Fruit fly (Drosophila melanogaster) whole organism, embryonic: ENCODE results near the gene Flad1.

Source experiments
- Bdp1 ChIP-seq: fragments of 200-800 bp; sonication (Bioruptor generic); optimal IDR thresholded peaks from 3 replicates; lab custom pipeline; 2016; ENCODE audit warnings: missing biosample characterization, missing genetic modification characterization
- CG10462 ChIP-seq: fragments of 200-800 bp; sonication (Bioruptor generic); optimal IDR thresholded peaks from 2 replicates; lab custom pipeline; 2016; ENCODE audit warnings: missing biosample characterization, missing genetic modification characterization
- CG11695 ChIP-seq: fragments of 200-800 bp; sonication (Bioruptor generic); IDR thresholded peaks from 3 replicates; pipeline ENCODE4 v1.3.6; 2022; ENCODE audit warnings: missing biosample characterization, missing genetic modification characterization
- CG12071 ChIP-seq: fragments of 200-800 bp; sonication (Bioruptor generic); optimal IDR thresholded peaks from 3 replicates; lab custom pipeline; 2018; ENCODE audit warnings: missing biosample characterization, mild to moderate bottlenecking, missing genetic modification characterization
- CG12219 ChIP-seq: fragments of 200-800 bp; sonication (Bioruptor generic); optimal IDR thresholded peaks from 3 replicates; lab custom pipeline; 2018; ENCODE audit warnings: missing biosample characterization, mild to moderate bottlenecking, missing genetic modification characterization
- CG12769 ChIP-seq: fragments of 200-800 bp; sonication (Bioruptor generic); optimal IDR thresholded peaks from 2 replicates; lab custom pipeline; 2019; ENCODE audit warnings: missing biosample characterization, mild to moderate bottlenecking, missing genetic modification characterization, moderate library complexity
- CG13123 ChIP-seq: fragments of 200-800 bp; sonication (Bioruptor generic); optimal IDR thresholded peaks from 2 replicates; lab custom pipeline; 2016; ENCODE audit warnings: missing biosample characterization, missing genetic modification characterization
- CG13775 ChIP-seq: fragments of 200-800 bp; sonication (Bioruptor generic); optimal IDR thresholded peaks from 3 replicates; lab custom pipeline; 2017; ENCODE audit warnings: missing biosample characterization, mild to moderate bottlenecking, missing genetic modification characterization
- CG16779 ChIP-seq: fragments of 200-800 bp; sonication (Bioruptor generic); IDR thresholded peaks from 2 replicates; pipeline ENCODE4 v1.3.6; 2022; ENCODE audit warnings: missing biosample characterization, missing genetic modification characterization
- CG17328 ChIP-seq: fragments of 200-800 bp; sonication (Bioruptor generic); IDR thresholded peaks from 2 replicates; pipeline ENCODE4 v1.3.6; 2022; ENCODE audit warnings: missing biosample characterization, missing genetic modification characterization
- CG30403 ChIP-seq: fragments of 200-800 bp; sonication (Bioruptor generic); optimal IDR thresholded peaks from 3 replicates; lab custom pipeline; 2016; ENCODE audit warnings: missing biosample characterization, missing genetic modification characterization
- CG4360 ChIP-seq: fragments of 200-800 bp; sonication (Bioruptor generic); IDR thresholded peaks from 2 replicates; pipeline ENCODE4 v1.3.6; 2022; ENCODE audit warnings: missing biosample characterization, missing genetic modification characterization
- CG6683 ChIP-seq: fragments of 200-800 bp; sonication (Bioruptor generic); optimal IDR thresholded peaks from 2 replicates; lab custom pipeline; 2017; ENCODE audit warnings: missing biosample characterization, mild to moderate bottlenecking, missing genetic modification characterization, missing genetic modification reagents
- CG6813 ChIP-seq: fragments of 200-800 bp; sonication (Bioruptor generic); optimal IDR thresholded peaks from 2 replicates; lab custom pipeline; 2017; ENCODE audit warnings: missing biosample characterization, missing genetic modification characterization, mild to moderate bottlenecking, moderate library complexity, missing genetic modification reagents
- CG8924 ChIP-seq: fragments of 200-800 bp; optimal IDR thresholded peaks from 3 replicates; lab custom pipeline; 2019; ENCODE audit warnings: missing biosample characterization, mild to moderate bottlenecking, missing genetic modification characterization, moderate library complexity
- CG9609 ChIP-seq: fragments of 200-800 bp; sonication (Bioruptor generic); optimal IDR thresholded peaks from 3 replicates; lab custom pipeline; 2016; ENCODE audit warnings: missing biosample characterization, missing genetic modification characterization
- D19B ChIP-seq: fragments of 200-800 bp; sonication (Bioruptor generic); optimal IDR thresholded peaks from 2 replicates; lab custom pipeline; 2017; ENCODE audit warnings: missing biosample characterization, mild to moderate bottlenecking, missing genetic modification characterization
- Deaf1 ChIP-seq: fragments of 200-800 bp; optimal IDR thresholded peaks from 3 replicates; lab custom pipeline; 2019; ENCODE audit warnings: missing biosample characterization, mild to moderate bottlenecking, missing genetic modification characterization, moderate library complexity
- Ets65A ChIP-seq: fragments of 200-800 bp; sonication (Bioruptor generic); peaks from one replicate; lab custom pipeline; 2016; ENCODE audit warnings: missing biosample characterization, missing genetic modification characterization
- Hey ChIP-seq: fragments of 200-800 bp; sonication (Bioruptor generic); optimal IDR thresholded peaks from 3 replicates; lab custom pipeline; 2018; ENCODE audit warnings: missing biosample characterization, mild to moderate bottlenecking, missing genetic modification characterization
- Hr51 ChIP-seq, 2 experiments: fragments of 200-800 bp; sonication (Bioruptor generic); optimal IDR thresholded peaks; 2 replicates in 1 of 2; 3 replicates in 1 of 2; lab custom pipeline; 2016 to 2018; ENCODE audit warnings: missing biosample characterization in 2 of 2, missing genetic modification characterization in 2 of 2, mild to moderate bottlenecking in 1 of 2, moderate library complexity in 1 of 2
- Hsf ChIP-seq: fragments of 200-800 bp; sonication (Bioruptor generic); optimal IDR thresholded peaks from 3 replicates; lab custom pipeline; 2016; ENCODE audit warnings: missing biosample characterization, missing genetic modification characterization
- Kr ChIP-seq: fragments of 200-800 bp; sonication (Bioruptor generic); optimal IDR thresholded peaks from 2 replicates; lab custom pipeline; 2017; ENCODE audit warnings: missing biosample characterization, mild to moderate bottlenecking, missing genetic modification characterization
- Myb ChIP-seq: fragments of 200-800 bp; sonication (Bioruptor generic); optimal IDR thresholded peaks from 2 replicates; lab custom pipeline; 2016; ENCODE audit warnings: missing biosample characterization, missing genetic modification characterization
- Nf-YB ChIP-seq: fragments of 200-800 bp; sonication (Bioruptor generic); optimal IDR thresholded peaks from 3 replicates; lab custom pipeline; 2019; ENCODE audit warnings: missing biosample characterization, mild to moderate bottlenecking, missing genetic modification characterization, moderate library complexity
- Optix ChIP-seq: fragments of 200-800 bp; sonication (Bioruptor generic); IDR thresholded peaks from 3 replicates; pipeline ENCODE4 v1.3.6; 2022; ENCODE audit warnings: missing biosample characterization, missing genetic modification characterization
- Sox102F ChIP-seq: fragments of 200-800 bp; sonication (Bioruptor generic); optimal IDR thresholded peaks from 2 replicates; lab custom pipeline; 2018; ENCODE audit warnings: missing biosample characterization, mild to moderate bottlenecking, missing genetic modification characterization, moderate library complexity
- aop ChIP-seq: fragments of 200-800 bp; sonication (Bioruptor generic); IDR thresholded peaks from 2 replicates; pipeline ENCODE4 v1.3.6; 2022; ENCODE audit warnings: missing biosample characterization, missing genetic modification characterization
- btn ChIP-seq: fragments of 200-800 bp; sonication (Bioruptor generic); optimal IDR thresholded peaks from 2 replicates; lab custom pipeline; 2016; ENCODE audit warnings: missing biosample characterization, missing genetic modification characterization
- cg ChIP-seq: fragments of 200-800 bp; sonication (Bioruptor generic); optimal IDR thresholded peaks from 3 replicates; lab custom pipeline; 2019; ENCODE audit warnings: missing biosample characterization, mild to moderate bottlenecking, missing genetic modification characterization, moderate library complexity
- crol ChIP-seq: fragments of 200-800 bp; sonication (Bioruptor generic); IDR thresholded peaks from 2 replicates; pipeline ENCODE4 v1.3.6; 2022; ENCODE audit warnings: missing biosample characterization, missing genetic modification characterization
- da ChIP-seq: fragments of 200-800 bp; sonication (Bioruptor generic); optimal IDR thresholded peaks from 2 replicates; lab custom pipeline; 2016; ENCODE audit warnings: missing biosample characterization, missing genetic modification characterization
- dan ChIP-seq: fragments of 200-800 bp; sonication (Bioruptor generic); IDR thresholded peaks from 2 replicates; pipeline ENCODE4 v1.3.6; 2022; ENCODE audit warnings: missing biosample characterization, missing genetic modification characterization
- dati ChIP-seq: fragments of 200-800 bp; sonication (Bioruptor generic); IDR thresholded peaks from 2 replicates; pipeline ENCODE4 v1.3.6; 2022; ENCODE audit warnings: missing biosample characterization, missing genetic modification characterization
- dpn ChIP-seq, 2 experiments: fragments of 200-800 bp; sonication (Bioruptor generic); optimal IDR thresholded peaks; 3 replicates each; lab custom pipeline; 2016; ENCODE audit warnings: missing biosample characterization in 2 of 2, missing genetic modification characterization in 2 of 2
- exex ChIP-seq: fragments of 200-800 bp; sonication (Bioruptor generic); optimal IDR thresholded peaks from 4 replicates; lab custom pipeline; 2018; ENCODE audit warnings: missing biosample characterization, mild to moderate bottlenecking, missing genetic modification characterization, moderate library complexity
- gem ChIP-seq: fragments of 200-800 bp; sonication (Bioruptor generic); optimal IDR thresholded peaks from 2 replicates; lab custom pipeline; 2019; ENCODE audit warnings: missing biosample characterization, mild to moderate bottlenecking, missing genetic modification characterization, moderate library complexity
- grau ChIP-seq: fragments of 200-800 bp; optimal IDR thresholded peaks from 3 replicates; lab custom pipeline; 2019; ENCODE audit warnings: missing biosample characterization, mild to moderate bottlenecking, missing genetic modification characterization, moderate library complexity
- jing ChIP-seq: fragments of 200-800 bp; sonication (Bioruptor generic); optimal IDR thresholded peaks from 2 replicates; lab custom pipeline; 2018; ENCODE audit warnings: missing biosample characterization, mild to moderate bottlenecking, missing genetic modification characterization
- lab ChIP-seq: fragments of 200-800 bp; sonication (Bioruptor generic); optimal IDR thresholded peaks from 3 replicates; lab custom pipeline; 2017; ENCODE audit warnings: missing biosample characterization, missing genetic modification characterization, mild to moderate bottlenecking, moderate library complexity, missing genetic modification reagents
- lbe ChIP-seq: fragments of 200-800 bp; sonication (Bioruptor generic); optimal IDR thresholded peaks from 2 replicates; lab custom pipeline; 2016; ENCODE audit warnings: missing biosample characterization, mild to moderate bottlenecking, missing genetic modification characterization
- lilli ChIP-seq: fragments of 200-800 bp; sonication (Bioruptor generic); optimal IDR thresholded peaks from 3 replicates; lab custom pipeline; 2016; ENCODE audit warnings: missing biosample characterization, missing genetic modification characterization
- mirr ChIP-seq: fragments of 200-800 bp; sonication (Bioruptor generic); optimal IDR thresholded peaks from 3 replicates; lab custom pipeline; 2018; ENCODE audit warnings: missing biosample characterization, mild to moderate bottlenecking, missing genetic modification characterization
- nom ChIP-seq: fragments of 200-800 bp; sonication (Bioruptor generic); optimal IDR thresholded peaks from 2 replicates; lab custom pipeline; 2017; ENCODE audit warnings: missing biosample characterization, missing genetic modification characterization, mild to moderate bottlenecking, moderate library complexity, missing genetic modification reagents
- psq ChIP-seq: fragments of 200-800 bp; sonication (Bioruptor generic); optimal IDR thresholded peaks from 2 replicates; lab custom pipeline; 2017; ENCODE audit warnings: missing biosample characterization, missing genetic modification characterization
- salm ChIP-seq: fragments of 200-800 bp; sonication (Bioruptor generic); optimal IDR thresholded peaks from 2 replicates; lab custom pipeline; 2018; ENCODE audit warnings: missing biosample characterization, mild to moderate bottlenecking, missing genetic modification characterization
- shn ChIP-seq: fragments of 200-800 bp; sonication (Bioruptor generic); optimal IDR thresholded peaks from 3 replicates; lab custom pipeline; 2016; ENCODE audit warnings: missing biosample characterization, missing genetic modification characterization
- sima ChIP-seq: fragments of 200-800 bp; sonication (Bioruptor generic); optimal IDR thresholded peaks from 2 replicates; lab custom pipeline; 2016; ENCODE audit warnings: missing biosample characterization, missing genetic modification characterization
- stc ChIP-seq: fragments of 200-800 bp; sonication (Bioruptor generic); IDR thresholded peaks from 2 replicates; pipeline ENCODE4 v1.3.6; 2022; ENCODE audit warnings: missing biosample characterization, missing genetic modification characterization
- tap ChIP-seq: fragments of 200-800 bp; optimal IDR thresholded peaks from 3 replicates; lab custom pipeline; 2019; ENCODE audit warnings: missing biosample characterization, mild to moderate bottlenecking, missing genetic modification characterization, moderate library complexity
- unc-4 ChIP-seq: fragments of 200-800 bp; sonication (Bioruptor generic); IDR thresholded peaks from 2 replicates; pipeline ENCODE4 v1.3.6; 2022; ENCODE audit warnings: missing biosample characterization, missing genetic modification characterization; ENCODE audit not compliant: partially characterized antibody

Flad1 gene

DNA sequence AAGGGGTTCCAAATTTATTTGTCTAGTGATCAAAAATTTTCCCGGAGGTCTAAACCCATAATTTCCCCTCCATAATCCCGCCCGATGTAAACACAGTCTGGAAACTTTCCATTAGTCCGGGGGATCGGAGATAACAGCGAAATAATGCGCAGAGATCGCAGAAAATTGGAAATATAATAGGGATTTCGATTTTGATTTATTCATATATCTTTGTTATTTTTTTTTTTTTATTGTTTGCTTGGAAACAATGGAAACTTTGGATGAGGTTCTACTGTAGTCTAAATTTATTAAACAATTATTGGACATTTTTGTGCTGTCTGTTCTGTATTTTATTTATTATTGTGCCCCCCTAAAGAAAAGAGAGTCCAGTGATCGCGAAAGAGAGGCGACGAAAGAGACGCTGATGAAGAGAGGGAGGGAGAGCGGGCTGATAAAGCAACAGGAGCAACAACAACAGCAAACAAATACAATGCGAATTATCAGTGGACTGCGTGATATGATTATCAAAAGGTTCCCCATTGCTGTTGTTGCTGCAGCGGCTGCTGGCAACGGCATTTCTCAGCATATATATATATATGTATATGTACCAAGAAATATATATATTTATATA is 8.1 kb downstream of the Flad1 start (continued):
- peak; percentile 59 for TF ChIP-seq exex (tag; lab: Kevin White, UChicago)
- no peak for TF ChIP-seq Hey (tag; lab: Kevin White, UChicago)
- no peak for TF ChIP-seq da (GFP tag; lab: Kevin White, UChicago)
- TF ChIP-seq tap (tag; lab: Kevin White, UChicago) = no peak
- TF ChIP-seq unc-4 = no peak
- no peak for TF ChIP-seq shn
- TF ChIP-seq stc (GFP tag; lab: Robert Waterston, UW) = no peak
- TF ChIP-seq CG17328 (GFP tag; lab: Robert Waterston, UW) = no peak
- TF ChIP-seq Optix (GFP tag; lab: Robert Waterston, UW) = no peak
- TF ChIP-seq D19B (GFP tag; lab: Kevin White, UChicago) = no peak
- no peak for TF ChIP-seq sima (GFP tag; lab: Kevin White, UChicago)
- TF ChIP-seq mirr (GFP tag; lab: Kevin White, UChicago) = peak; percentile 45
- TF ChIP-seq CG12219 (GFP tag; lab: Kevin White, UChicago) = no peak
- TF ChIP-seq CG10462 (GFP tag; lab: Kevin White, UChicago) = no peak
- no peak for TF ChIP-seq btn (GFP tag; lab: Kevin White, UChicago)
- TF ChIP-seq Nf-YB (GFP tag; lab: Kevin White, UChicago) = no peak
- TF ChIP-seq psq (GFP tag; lab: Kevin White, UChicago) = no peak
- peak in 1 of 2 experiments; percentile 4 for TF ChIP-seq Hr51 (GFP tag; optimal IDR thresholded peaks at IDR 0.05; lab: Kevin White, UChicago)
- TF ChIP-seq CG6683 (GFP tag; lab: Kevin White, UChicago) = no peak
- no peak for TF ChIP-seq CG12071 (GFP tag; lab: Kevin White, UChicago)
- no peak for TF ChIP-seq CG16779 (GFP tag; lab: Robert Waterston, UW)
- TF ChIP-seq nom (GFP tag; lab: Kevin White, UChicago) = peak; percentile 39
- no peak for TF ChIP-seq dan
- TF ChIP-seq CG13123 (GFP tag; lab: Kevin White, UChicago) = no peak
- TF ChIP-seq Myb (GFP tag; lab: Kevin White, UChicago) = no peak
- TF ChIP-seq CG6813 (GFP tag; lab: Kevin White, UChicago) = no peak
- TF ChIP-seq CG13775 (GFP tag; lab: Kevin White, UChicago) = no peak
- no peak for TF ChIP-seq Bdp1 (GFP tag; lab: Kevin White, UChicago)
- no peak for TF ChIP-seq Ets65A (GFP tag; lab: Kevin White, UChicago)
- TF ChIP-seq crol (GFP tag; lab: Robert Waterston, UW) = peak; percentile 18; the same call in 1 of the 2 replicates
- peak; percentile 27 for TF ChIP-seq gem
- no peak for TF ChIP-seq CG12769 (tag; lab: Kevin White, UChicago)
- TF ChIP-seq aop = no peak
- no peak for TF ChIP-seq lbe (GFP tag; lab: Kevin White, UChicago)
- peak; percentile 25 for TF ChIP-seq Sox102F
- no peak for TF ChIP-seq dati (GFP tag; lab: Robert Waterston, UW)
- TF ChIP-seq jing = no peak
- no peak for TF ChIP-seq dpn (GFP tag; optimal IDR thresholded peaks at IDR 0.05; lab: Kevin White, UChicago)
- no peak for TF ChIP-seq Deaf1 (tag; lab: Kevin White, UChicago)
- peak; percentile 44 for TF ChIP-seq lab (GFP tag; lab: Kevin White, UChicago)
- peak; percentile 19 for TF ChIP-seq cg (GFP tag; lab: Kevin White, UChicago)
- TF ChIP-seq CG30403 = peak; percentile 1
- TF ChIP-seq salm = no peak
- TF ChIP-seq Kr (GFP tag; lab: Kevin White, UChicago) = no peak
- peak; percentile 49 for TF ChIP-seq grau (tag; lab: Kevin White, UChicago)
- TF ChIP-seq lilli = peak; percentile 38
- no peak for TF ChIP-seq CG9609 (GFP tag; lab: Kevin White, UChicago)
- TF ChIP-seq CG11695 (GFP tag; lab: Robert Waterston, UW) = peak; percentile 38; the same call in 1 of the 3 replicates
- TF ChIP-seq CG4360 = peak; percentile 57; the same call in 1 of the 2 replicates
- no peak for TF ChIP-seq Hsf
- no peak for TF ChIP-seq CG8924
